ENCODE assay signal across 6 worm cellular contexts in the genomic region with DNA sequence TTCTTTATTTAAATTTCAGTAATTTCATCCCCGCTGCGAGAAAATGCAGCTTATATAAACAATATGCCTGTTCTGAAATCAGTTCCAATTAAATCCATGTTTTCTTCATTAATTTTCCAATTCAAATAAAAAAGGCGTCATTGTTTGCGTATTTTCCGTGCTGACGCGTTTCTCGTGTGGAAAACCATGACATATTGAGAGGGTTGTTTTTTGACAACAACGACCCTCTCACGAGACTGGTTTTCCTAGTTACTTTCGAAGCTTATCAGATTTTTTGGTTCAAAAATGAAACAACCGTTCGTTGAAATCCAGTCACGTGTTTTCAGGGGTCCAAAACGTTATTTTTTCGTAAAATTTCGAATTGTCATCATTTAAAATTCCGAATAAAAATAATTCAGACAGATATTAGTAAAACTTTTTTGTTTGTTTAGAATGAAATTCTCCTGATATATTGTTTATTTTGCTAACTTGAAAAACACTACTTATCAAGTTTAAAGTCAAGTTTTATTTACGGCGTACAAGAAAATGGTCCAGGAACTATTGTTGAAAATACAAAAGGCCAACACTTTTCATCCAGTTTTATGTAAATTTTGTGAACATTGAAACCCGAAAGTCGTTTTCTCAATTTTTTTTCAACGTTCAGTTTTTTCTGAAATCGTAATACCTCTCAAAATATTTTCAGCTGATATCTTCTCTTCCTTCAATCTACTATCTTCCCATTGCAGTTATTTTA.
TF ChIP-seq lines count a peak whose summit lies in the region.

TSS of gene C14C10.5 (plus strand) at position 683 of the 733 bp plus-strand sequence.

TF ChIP-seq in whole organism, L1 larva, 84 proteins besides CTCF, POLR2A, EP300 and RAD21 (continues in another document):
- TF ChIP-seq dsc-1 (tag; optimal IDR thresholded peaks at IDR 0.05; lab: Kevin White, UChicago) (peak; percentile 51), lin-14 (GFP tag; optimal IDR thresholded peaks at IDR 0.05; lab: Kevin White, UChicago) (peak; percentile 19), unc-86 (tag; optimal IDR thresholded peaks at IDR 0.05; lab: Kevin White, UChicago) (no peak), snpc-4 (tag; optimal IDR thresholded peaks at IDR 0.05; lab: Kevin White, UChicago) (no peak), egl-27 (tag; optimal IDR thresholded peaks at IDR 0.05; lab: Kevin White, UChicago) (no peak), efl-3 (GFP tag; optimal IDR thresholded peaks at IDR 0.05; lab: Kevin White, UChicago) (no peak), elt-3 (tag; optimal IDR thresholded peaks at IDR 0.05; lab: Kevin White, UChicago) (no peak), nhr-47 (tag; optimal IDR thresholded peaks at IDR 0.05; lab: Kevin White, UChicago) (peak; percentile 10), snu-23 (GFP tag; optimal IDR thresholded peaks at IDR 0.05; lab: Kevin White, UChicago) (peak; percentile 9), F16B12.6 (tag; optimal IDR thresholded peaks at IDR 0.05; lab: Kevin White, UChicago) (no peak), sup-37 (GFP tag; optimal IDR thresholded peaks at IDR 0.05; lab: Kevin White, UChicago) (no peak), mep-1 (tag; optimal IDR thresholded peaks at IDR 0.05; lab: Kevin White, UChicago) (no peak), lin-13 (GFP tag; optimal IDR thresholded peaks at IDR 0.05; lab: Kevin White, UChicago) (no peak), nhr-76 (tag; optimal IDR thresholded peaks at IDR 0.05; lab: Kevin White, UChicago) (no peak)

TF ChIP-seq in whole organism, L2 larva, 48 proteins besides CTCF, POLR2A, EP300 and RAD21:
- TF ChIP-seq lsy-2 (tag; optimal IDR thresholded peaks at IDR 0.05; lab: Kevin White, UChicago): peak in 1 of 2 experiments; percentile 14
- TF ChIP-seq nhr-11 (tag; optimal IDR thresholded peaks at IDR 0.05; lab: Kevin White, UChicago): no peak
- TF ChIP-seq nhr-129 (tag; optimal IDR thresholded peaks at IDR 0.05; lab: Kevin White, UChicago): peak; percentile 35

TF ChIP-seq in whole organism, L3 larva, 47 proteins besides CTCF, POLR2A, EP300 and RAD21:
- TF ChIP-seq elt-2 (tag; optimal IDR thresholded peaks at IDR 0.05; lab: Kevin White, UChicago) (peak; percentile 16), nhr-67 (tag; optimal IDR thresholded peaks at IDR 0.05; lab: Kevin White, UChicago) (no peak), pha-4 (tag; optimal IDR thresholded peaks at IDR 0.05; lab: Kevin White, UChicago) (peak; percentile 55), hmg-11 (tag; optimal IDR thresholded peaks at IDR 0.05; lab: Kevin White, UChicago) (peak; percentile 27), sea-2 (GFP tag; optimal IDR thresholded peaks at IDR 0.05; lab: Kevin White, UChicago) (no peak)
TF ChIP-seq in whole organism, L3 larva: peak in this region for 3.

TF ChIP-seq in whole organism, L4 larva, 104 proteins besides CTCF, POLR2A, EP300 and RAD21:
- TF ChIP-seq dve-1 (tag; optimal IDR thresholded peaks at IDR 0.05; lab: Kevin White, UChicago; ENCODE audit: insufficient read depth): peak; percentile 48
- TF ChIP-seq ceh-44 (GFP tag; IDR thresholded peaks at IDR 0.05; lab: Robert Waterston, UW): no peak
- TF ChIP-seq mes-2 (tag; optimal IDR thresholded peaks at IDR 0.05; lab: Kevin White, UChicago; ENCODE audit: poor library complexity, severe bottlenecking): peak; percentile 27
- peak in 1 of 2 experiments; percentile 33 for TF ChIP-seq mdl-1 (tag; optimal IDR thresholded peaks at IDR 0.05; lab: Kevin White, UChicago)
- TF ChIP-seq dmd-9 (GFP tag; IDR thresholded peaks at IDR 0.05; lab: Robert Waterston, UW): no peak
- TF ChIP-seq hlh-11 (tag; optimal IDR thresholded peaks at IDR 0.05; lab: Kevin White, UChicago): peak; percentile 38
- peak; percentile 15 for TF ChIP-seq mxl-3 (GFP tag; optimal IDR thresholded peaks at IDR 0.05; lab: Kevin White, UChicago)
- TF ChIP-seq jun-1 (tag; optimal IDR thresholded peaks at IDR 0.05; lab: Kevin White, UChicago): no peak
- no peak for TF ChIP-seq daf-16 (GFP tag; optimal IDR thresholded peaks at IDR 0.05; lab: Kevin White, UChicago)
- TF ChIP-seq daf-16 (tag; optimal IDR thresholded peaks at IDR 0.05; lab: Kevin White, UChicago): peak; percentile 79
- TF ChIP-seq zfp-2 (tag; optimal IDR thresholded peaks at IDR 0.05; lab: Kevin White, UChicago): no peak
- peak; percentile 41 for TF ChIP-seq T20F7.1 (GFP tag; optimal IDR thresholded peaks at IDR 0.05; lab: Kevin White, UChicago)
- no peak for TF ChIP-seq tag-97 (GFP tag; IDR thresholded peaks at IDR 0.05; lab: Robert Waterston, UW)
- no peak for TF ChIP-seq lsy-2 (tag; optimal IDR thresholded peaks at IDR 0.05; lab: Kevin White, UChicago)
- no peak for TF ChIP-seq lin-39 (tag; optimal IDR thresholded peaks at IDR 0.05; lab: Kevin White, UChicago)
- 0 out of 2 replicates have a peak, but pooled peaks have one; percentile 24 for TF ChIP-seq daf-19 (GFP tag; conservative IDR thresholded peaks at IDR 0.05; lab: Robert Waterston, UW)
- no peak for TF ChIP-seq F44E2.7 (GFP tag; IDR thresholded peaks at IDR 0.05; lab: Robert Waterston, UW)

TF ChIP-seq in whole organism, mixed stage, embryonic, 35 proteins besides CTCF, POLR2A, EP300 and RAD21:
- TF ChIP-seq cnd-1 (tag; optimal IDR thresholded peaks at IDR 0.05; lab: Kevin White, UChicago) (no peak), unc-39 (tag; optimal IDR thresholded peaks at IDR 0.05; lab: Kevin White, UChicago) (no peak), ceh-83 (GFP tag; optimal IDR thresholded peaks at IDR 0.05; lab: Kevin White, UChicago) (no peak), lin-13 (tag; optimal IDR thresholded peaks at IDR 0.05; lab: Kevin White, UChicago) (no peak), flh-1 (GFP tag; optimal IDR thresholded peaks at IDR 0.05; lab: Kevin White, UChicago) (no peak), mep-1 (tag; optimal IDR thresholded peaks at IDR 0.05; lab: Kevin White, UChicago) (peak; percentile 1)

TF ChIP-seq in whole organism, young adult, 124 proteins besides CTCF, POLR2A, EP300 and RAD21:
- no peak for TF ChIP-seq Y79H2A.3 (GFP tag; conservative IDR thresholded peaks at IDR 0.05; lab: Robert Waterston, UW)
- TF ChIP-seq mel-28 (tag; optimal IDR thresholded peaks at IDR 0.05; lab: Kevin White, UChicago; ENCODE audit: borderline replicate concordance): no peak
- peak; percentile 63 for TF ChIP-seq nhr-80 (tag; optimal IDR thresholded peaks at IDR 0.05; lab: Kevin White, UChicago)
- TF ChIP-seq attf-5 (GFP tag; optimal IDR thresholded peaks at IDR 0.05; lab: Kevin White, UChicago): peak; percentile 73
- peak; percentile 88 for TF ChIP-seq ztf-18 (tag; optimal IDR thresholded peaks at IDR 0.05; lab: Kevin White, UChicago)
- TF ChIP-seq rec-8 (tag; optimal IDR thresholded peaks at IDR 0.05; lab: Kevin White, UChicago): no peak
- no peak for TF ChIP-seq mcd-1 (GFP tag; IDR thresholded peaks at IDR 0.05; lab: Robert Waterston, UW)
- no peak for TF ChIP-seq hlh-12 (tag; optimal IDR thresholded peaks at IDR 0.05; lab: Kevin White, UChicago)
- TF ChIP-seq lin-40 (tag; optimal IDR thresholded peaks at IDR 0.05; lab: Kevin White, UChicago): peak; percentile 26
- no peak for TF ChIP-seq cebp-1 (GFP tag; IDR thresholded peaks at IDR 0.05; lab: Robert Waterston, UW)
- TF ChIP-seq cebp-1 (tag; optimal IDR thresholded peaks at IDR 0.05; lab: Kevin White, UChicago): peak; percentile 42
- no peak for TF ChIP-seq F52B5.7 (tag; optimal IDR thresholded peaks at IDR 0.05; lab: Kevin White, UChicago)
